Worm (Caenorhabditis elegans) whole organism, L1 larva: ENCODE data around the gene F54D12.8.

ENCODE experiments used
- C34B4.2 ChIP-seq: sonication (generic microtip); optimal IDR thresholded peaks from 2 replicates; lab custom pipeline; 2017; ENCODE audit warnings: mild to moderate bottlenecking, missing genetic modification characterization, missing compliant biosample characterization
- aly-2 ChIP-seq: fragments of 150-350 bp; optimal IDR thresholded peaks from 2 replicates; lab custom pipeline; 2014; ENCODE audit warnings: missing biosample characterization, missing genetic modification characterization
- ceh-82 ChIP-seq, 3 experiments: fragments of 150-350 bp in 1 of 3; sonication (generic microtip) in 2 of 3; optimal IDR thresholded peaks; 2 replicates each; lab custom pipeline; 2014 to 2017; ENCODE audit warnings: missing biosample characterization in 3 of 3, missing genetic modification characterization in 3 of 3
- ceh-90 ChIP-seq: sonication (generic microtip); optimal IDR thresholded peaks from 2 replicates; lab custom pipeline; 2016; ENCODE audit warnings: missing genetic modification characterization, missing compliant biosample characterization
- efl-3 ChIP-seq: fragments of 200-800 bp; sonication (Bioruptor generic); optimal IDR thresholded peaks from 2 replicates; lab custom pipeline; 2018; ENCODE audit warnings: mild to moderate bottlenecking, missing genetic modification characterization, missing compliant biosample characterization
- fkh-8 ChIP-seq: sonication (generic microtip); optimal IDR thresholded peaks from 2 replicates; lab custom pipeline; 2016; ENCODE audit warnings: mild to moderate bottlenecking, missing genetic modification characterization, missing compliant biosample characterization
- lin-35 ChIP-seq, 2 experiments: fragments of 150-350 bp; optimal IDR thresholded peaks; 2 replicates each; lab custom pipeline; 2014; ENCODE audit warnings: missing biosample characterization in 2 of 2, missing genetic modification characterization in 2 of 2, missing genetic modification reagents in 2 of 2
- snpc-4 ChIP-seq: fragments of 150-350 bp; optimal IDR thresholded peaks from 2 replicates; lab custom pipeline; 2014; ENCODE audit warnings: missing biosample characterization, missing genetic modification characterization
- unc-86 ChIP-seq: sonication (generic microtip); optimal IDR thresholded peaks from 2 replicates; lab custom pipeline; 2016; ENCODE audit warnings: missing genetic modification characterization, missing compliant biosample characterization

DNA sequence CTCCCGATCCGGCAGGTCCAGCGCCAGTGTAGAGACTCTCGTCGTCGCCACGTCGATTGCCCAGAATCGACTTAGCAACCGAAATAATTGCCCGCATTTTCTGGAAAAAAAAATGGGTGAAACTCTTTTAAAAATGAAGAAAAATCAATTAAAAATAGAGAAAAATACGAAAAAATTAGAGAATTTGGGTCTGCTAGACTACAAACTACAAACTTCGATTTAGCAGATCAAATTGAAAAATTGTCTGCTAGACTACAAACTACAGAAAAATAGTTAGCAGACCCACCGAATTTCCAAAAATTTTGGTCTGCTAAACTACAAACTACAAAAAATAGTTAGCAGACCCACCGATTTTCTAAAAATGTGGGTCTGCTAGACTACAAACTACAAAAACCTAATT is 22.9 kb downstream of the F54D12.8 start, which contains the start of gene rog-1:
- TF ChIP-seq C34B4.2 (no peak), fkh-8 (tag; lab: Kevin White, UChicago) (no peak), unc-86 (tag; lab: Kevin White, UChicago) (no peak), efl-3 (no peak), lin-35 (GFP tag; optimal IDR thresholded peaks at IDR 0.05; lab: Kevin White, UChicago) (no peak), aly-2 (tag; lab: Kevin White, UChicago) (no peak), ceh-82 (tag; optimal IDR thresholded peaks at IDR 0.05; lab: Kevin White, UChicago) (no peak), snpc-4 (no peak), ceh-90 (tag; lab: Kevin White, UChicago) (no peak)
